Comparison of ENCODE assay signal across 5 worm cellular contexts in genomic region chrIV:1019801-1020200, ce11.
TF ChIP-seq lines count a peak whose summit lies in the region.

No protein-coding gene starts in this region.

TF ChIP-seq in whole organism, L1 larva, 84 proteins besides CTCF, POLR2A, EP300 and RAD21:
- TF ChIP-seq vab-15 (tag; optimal IDR thresholded peaks at IDR 0.05; lab: Kevin White, UChicago) = no peak
- TF ChIP-seq nhr-85 (tag; lab: Kevin White, UChicago) = peak; percentile 50

TF ChIP-seq in whole organism, L4 larva, 104 proteins besides CTCF, POLR2A, EP300 and RAD21:
- TF ChIP-seq lin-38 (GFP tag; IDR thresholded peaks at IDR 0.05; lab: Robert Waterston, UW) (peak; percentile 50), set-16 (GFP tag; IDR thresholded peaks at IDR 0.05; lab: Robert Waterston, UW) (peak; percentile 19; the same call in 1 of the 2 replicates), D1046.2 (GFP tag; IDR thresholded peaks at IDR 0.05; lab: Robert Waterston, UW) (0 out of 2 replicates have a peak, but pooled peaks have one; percentile 61), ztf-11 (tag; optimal IDR thresholded peaks at IDR 0.05; lab: Kevin White, UChicago) (no peak), spr-1 (tag; optimal IDR thresholded peaks at IDR 0.05; lab: Kevin White, UChicago) (no peak), egl-43 (GFP tag; IDR thresholded peaks at IDR 0.05; lab: Robert Waterston, UW) (0 out of 2 replicates have a peak, but pooled peaks have one; percentile 44)

TF ChIP-seq in whole organism, early embryonic, 17 proteins besides CTCF, POLR2A, EP300 and RAD21:
- no peak for TF ChIP-seq hnd-1 (tag; optimal IDR thresholded peaks at IDR 0.05; lab: Kevin White, UChicago)
- TF ChIP-seq aly-1 (tag; optimal IDR thresholded peaks at IDR 0.05; lab: Kevin White, UChicago) = peak; percentile 34
- no peak for TF ChIP-seq tbx-37 (GFP tag; conservative IDR thresholded peaks at IDR 0.05; lab: Robert Waterston, UW)
- no peak for TF ChIP-seq scrt-1 (GFP tag; IDR thresholded peaks at IDR 0.05; lab: Robert Waterston, UW)
- TF ChIP-seq ets-7 (tag; optimal IDR thresholded peaks at IDR 0.05; lab: Kevin White, UChicago) = no peak
- TF ChIP-seq pes-1 (GFP tag; IDR thresholded peaks at IDR 0.05; lab: Robert Waterston, UW) = peak; percentile 7
- 0 out of 2 replicates have a peak, but pooled peaks have one; percentile 29 for TF ChIP-seq tbx-11 (GFP tag; IDR thresholded peaks at IDR 0.05; lab: Robert Waterston, UW)
- no peak for TF ChIP-seq tra-4 (tag; optimal IDR thresholded peaks at IDR 0.05; lab: Kevin White, UChicago)
- no peak for TF ChIP-seq B0310.2 (tag; optimal IDR thresholded peaks at IDR 0.05; lab: Kevin White, UChicago)
- TF ChIP-seq hmbx-1 (tag; optimal IDR thresholded peaks at IDR 0.05; lab: Kevin White, UChicago) = no peak
- no peak for TF ChIP-seq sea-1 (GFP tag; conservative IDR thresholded peaks at IDR 0.05; lab: Robert Waterston, UW)
- no peak for TF ChIP-seq F13C5.2 (tag; optimal IDR thresholded peaks at IDR 0.05; lab: Kevin White, UChicago)
- no peak for TF ChIP-seq ama-1 (optimal IDR thresholded peaks at IDR 0.05; lab: Kevin White, UChicago)
- TF ChIP-seq hmg-4 (GFP tag; optimal IDR thresholded peaks at IDR 0.05; lab: Kevin White, UChicago) = no peak
- TF ChIP-seq ceh-36 (tag; optimal IDR thresholded peaks at IDR 0.05; lab: Kevin White, UChicago) = no peak
- no peak for TF ChIP-seq ceh-13 (GFP tag; optimal IDR thresholded peaks at IDR 0.05; lab: Kevin White, UChicago)
- no peak for TF ChIP-seq flt-1 (GFP tag; IDR thresholded peaks at IDR 0.05; lab: Robert Waterston, UW)
TF ChIP-seq in whole organism, early embryonic: peak in this region for 3.

TF ChIP-seq in whole organism, late embryonic, 69 proteins besides CTCF, POLR2A, EP300 and RAD21:
- TF ChIP-seq K09A11.1 (tag; optimal IDR thresholded peaks at IDR 0.05; lab: Kevin White, UChicago; ENCODE audit: insufficient read depth) = no peak
- no peak for TF ChIP-seq ama-1 (optimal IDR thresholded peaks at IDR 0.05; lab: Kevin White, UChicago)
- TF ChIP-seq ceh-22 (tag; optimal IDR thresholded peaks at IDR 0.05; lab: Kevin White, UChicago) = no peak
- peak; percentile 23 for TF ChIP-seq ref-2 (tag; optimal IDR thresholded peaks at IDR 0.05; lab: Kevin White, UChicago)
- TF ChIP-seq zip-5 (tag; optimal IDR thresholded peaks at IDR 0.05; lab: Kevin White, UChicago) = no peak
- no peak for TF ChIP-seq sdc-2 (tag; optimal IDR thresholded peaks at IDR 0.05; lab: Kevin White, UChicago)
- TF ChIP-seq ceh-31 (tag; optimal IDR thresholded peaks at IDR 0.05; lab: Kevin White, UChicago) = peak; percentile 9
- TF ChIP-seq hlh-13 (GFP tag; optimal IDR thresholded peaks at IDR 0.05; lab: Kevin White, UChicago) = no peak
- no peak for TF ChIP-seq unc-55 (GFP tag; optimal IDR thresholded peaks at IDR 0.05; lab: Kevin White, UChicago)
- TF ChIP-seq K02D7.2 (tag; optimal IDR thresholded peaks at IDR 0.05; lab: Kevin White, UChicago) = no peak
- no peak for TF ChIP-seq dmd-4 (tag; optimal IDR thresholded peaks at IDR 0.05; lab: Kevin White, UChicago; ENCODE audit: borderline replicate concordance)

TF ChIP-seq in whole organism, young adult, 124 proteins besides CTCF, POLR2A, EP300 and RAD21:
- 0 out of 2 replicates have a peak, but pooled peaks have one; percentile 14 for TF ChIP-seq hmg-20 (GFP tag; IDR thresholded peaks at IDR 0.05; lab: Robert Waterston, UW)
- TF ChIP-seq zim-3 (tag; optimal IDR thresholded peaks at IDR 0.05; lab: Kevin White, UChicago) = no peak
- peak; percentile 34; the same call in 1 of the 2 replicates for TF ChIP-seq mcd-1 (GFP tag; IDR thresholded peaks at IDR 0.05; lab: Robert Waterston, UW)
- TF ChIP-seq him-1 (tag; optimal IDR thresholded peaks at IDR 0.05; lab: Kevin White, UChicago) = peak; percentile 54
- peak; percentile 53 for TF ChIP-seq zfh-2 (GFP tag; conservative IDR thresholded peaks at IDR 0.05; lab: Robert Waterston, UW)
- TF ChIP-seq cebp-2 (GFP tag; IDR thresholded peaks at IDR 0.05; lab: Robert Waterston, UW) = peak; percentile 62; the same call in 1 of the 2 replicates
- 0 out of 2 replicates have a peak, but pooled peaks have one; percentile 20 for TF ChIP-seq dox-1 (GFP tag; IDR thresholded peaks at IDR 0.05; lab: Robert Waterston, UW)
- TF ChIP-seq lin-40 (tag; optimal IDR thresholded peaks at IDR 0.05; lab: Kevin White, UChicago) = no peak
